Fruit fly (Drosophila melanogaster): Measurements from ENCODE around the gene CG4911.

Gene CG4911

DNA sequence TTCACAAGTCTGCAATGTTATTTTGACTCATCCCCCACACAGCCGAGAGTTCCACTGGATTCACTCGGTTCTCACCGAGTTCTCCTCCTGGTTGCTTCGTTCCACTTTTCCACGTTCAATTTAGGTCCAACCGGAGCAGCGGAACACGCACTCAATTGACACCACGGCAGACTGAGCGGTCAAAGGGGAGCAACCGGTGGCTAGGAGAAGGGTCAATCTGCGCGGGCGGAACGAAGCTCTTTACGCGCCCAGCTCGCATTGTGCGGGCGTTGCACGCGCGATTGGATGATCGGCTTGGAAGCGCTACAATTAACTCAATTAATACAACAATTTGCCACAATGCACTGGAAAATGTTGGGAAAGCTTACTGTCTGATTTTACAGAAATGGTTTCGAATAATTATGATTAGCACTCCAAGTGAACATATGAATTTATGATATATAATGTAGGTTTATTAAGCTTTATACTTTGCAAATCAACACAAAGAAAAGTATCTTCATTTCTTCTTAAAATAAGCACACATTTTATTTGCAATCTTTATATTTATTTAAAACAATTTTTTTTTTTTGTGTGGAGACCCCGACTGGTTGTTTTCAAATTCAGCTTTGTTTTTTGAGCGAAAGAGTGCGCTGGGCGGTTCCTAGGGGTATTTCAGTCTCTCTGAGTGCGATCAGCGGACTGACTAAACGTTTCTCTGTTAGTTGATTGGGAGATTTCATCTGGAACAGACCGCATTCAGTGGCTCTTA is 20.0 kb upstream of the CG4911 start, which contains the start of gene CG32032 (continued):
- TF ChIP-seq Mrtf (GFP tag; IDR thresholded peaks at IDR 0.05) (no peak), grau (tag; optimal IDR thresholded peaks at IDR 0.05) (no peak), lab (GFP tag; optimal IDR thresholded peaks at IDR 0.05) (peak; percentile 9), CG2129 (GFP tag; IDR thresholded peaks at IDR 0.05; ENCODE audit: partially characterized antibody) (no peak), Ets65A (GFP tag) (peak; percentile 32), CG12236 (GFP tag; optimal IDR thresholded peaks at IDR 0.05) (no peak), cg (GFP tag; optimal IDR thresholded peaks at IDR 0.05) (no peak), D19B (GFP tag; optimal IDR thresholded peaks at IDR 0.05) (no peak), CG15269 (tag; optimal IDR thresholded peaks at IDR 0.05) (no peak), sima (GFP tag; optimal IDR thresholded peaks at IDR 0.05) (no peak), CG15011 (GFP tag; optimal IDR thresholded peaks at IDR 0.05) (no peak), mam (GFP tag; optimal IDR thresholded peaks at IDR 0.05) (no peak), CG4820 (GFP tag; optimal IDR thresholded peaks at IDR 0.05) (no peak), CG10431 (GFP tag; optimal IDR thresholded peaks at IDR 0.05) (no peak), Atf-2 (GFP tag; optimal IDR thresholded peaks at IDR 0.05) (no peak), Abd-B (GFP tag; optimal IDR thresholded peaks at IDR 0.05) (peak; percentile 9), CTCF (GFP tag; optimal IDR thresholded peaks at IDR 0.05) (no peak), CG2875 (GFP tag; optimal IDR thresholded peaks at IDR 0.05) (no peak), H15 (GFP tag; IDR thresholded peaks at IDR 0.05) (no peak), nmo (GFP tag; optimal IDR thresholded peaks at IDR 0.05) (peak; percentile 10), p53 (GFP tag; optimal IDR thresholded peaks at IDR 0.05) (no peak), Asciz (GFP tag; optimal IDR thresholded peaks at IDR 0.05) (no peak), CG17328 (GFP tag; IDR thresholded peaks at IDR 0.05) (no peak), phol (tag; optimal IDR thresholded peaks at IDR 0.05) (peak; percentile 24), CG8281 (tag; optimal IDR thresholded peaks at IDR 0.05) (no peak), bigmax (GFP tag; optimal IDR thresholded peaks at IDR 0.05) (no peak), CG16863 (GFP tag; optimal IDR thresholded peaks at IDR 0.05) (no peak), psq (GFP tag; optimal IDR thresholded peaks at IDR 0.05) (no peak), pan (optimal IDR thresholded peaks at IDR 0.05) (no peak), pan (GFP tag; optimal IDR thresholded peaks at IDR 0.05 in 1 of 2, IDR thresholded peaks at IDR 0.05 in 1 of 2) (peak in 1 of 2 experiments; percentile 9), CG9727 (GFP tag; optimal IDR thresholded peaks at IDR 0.05) (peak; percentile 14), CoRest (tag; optimal IDR thresholded peaks at IDR 0.05) (peak; percentile 30), Ada2b (GFP tag; IDR thresholded peaks at IDR 0.05) (no peak), B-H1 (GFP tag; IDR thresholded peaks at IDR 0.05) (no peak), CG15073 (GFP tag; optimal IDR thresholded peaks at IDR 0.05) (no peak), pfk (GFP tag; optimal IDR thresholded peaks at IDR 0.05) (no peak), CG3407 (GFP tag; optimal IDR thresholded peaks at IDR 0.05) (no peak), chn (GFP tag; optimal IDR thresholded peaks at IDR 0.05) (no peak), Nf-YA (GFP tag; IDR thresholded peaks at IDR 0.05) (no peak), D19A (tag; optimal IDR thresholded peaks at IDR 0.05) (no peak), ap (GFP tag; IDR thresholded peaks at IDR 0.05) (no peak), ind (GFP tag; optimal IDR thresholded peaks at IDR 0.05) (no peak), salm (tag; optimal IDR thresholded peaks at IDR 0.05) (no peak), stc (GFP tag; IDR thresholded peaks at IDR 0.05) (no peak), Meics (GFP tag; optimal IDR thresholded peaks at IDR 0.05) (peak; percentile 37), CG6854 (GFP tag; optimal IDR thresholded peaks at IDR 0.05) (no peak), CG3847 (GFP tag; IDR thresholded peaks at IDR 0.05) (no peak), CG6689 (GFP tag; IDR thresholded peaks at IDR 0.05) (0 out of 2 replicates have a peak, but pooled peaks have one; percentile 6), Blimp-1 (GFP tag; optimal IDR thresholded peaks at IDR 0.05) (no peak), CG9932 (GFP tag; IDR thresholded peaks at IDR 0.05) (peak; percentile 24; the same call in 1 of the 2 replicates), Nf-YB (GFP tag; optimal IDR thresholded peaks at IDR 0.05) (no peak)
